Worm (Caenorhabditis elegans) whole organism, young adult: ENCODE measurements around the gene snpc-1.2.

Experiments
- aptf-3 ChIP-seq: fragments of 200-800 bp; sonication (Bioruptor generic); IDR thresholded peaks from 2 replicates; pipeline ENCODE4 v1.3.6; 2022; ENCODE audit warnings: missing genetic modification characterization, missing compliant biosample characterization
- athp-1 ChIP-seq: sonication (generic microtip); optimal IDR thresholded peaks from 2 replicates; lab custom pipeline; 2017; ENCODE audit warnings: mild to moderate bottlenecking, missing genetic modification characterization, missing compliant biosample characterization
- die-1 ChIP-seq: sonication (generic microtip); optimal IDR thresholded peaks from 2 replicates; lab custom pipeline; 2016; ENCODE audit warnings: missing genotype, mild to moderate bottlenecking, missing genetic modification characterization, missing compliant biosample characterization
- lag-1 ChIP-seq: fragments of 200-800 bp; sonication (Bioruptor generic); IDR thresholded peaks from 2 replicates; pipeline ENCODE4 v1.3.6; 2022; ENCODE audit warnings: missing genetic modification reagents, missing genetic modification characterization, missing compliant biosample characterization
- let-526 ChIP-seq: fragments of 200-800 bp; sonication (Bioruptor generic); IDR thresholded peaks from 2 replicates; pipeline ENCODE4 v1.3.6; 2022; ENCODE audit warnings: missing genetic modification reagents, missing genetic modification characterization, missing compliant biosample characterization
- lin-35 ChIP-seq, 3 experiments: fragments of 150-350 bp in 2 of 3; sonication (generic microtip) in 1 of 3; optimal IDR thresholded peaks; 2 replicates each; lab custom pipeline; 2014 to 2018; ENCODE audit warnings: missing biosample characterization in 3 of 3, missing genetic modification characterization in 3 of 3, missing genetic modification reagents in 3 of 3
- madf-6 ChIP-seq: fragments of 200-800 bp; sonication (Bioruptor generic); IDR thresholded peaks from 2 replicates; pipeline ENCODE4 v1.3.6; 2022; ENCODE audit warnings: missing genetic modification reagents, missing genetic modification characterization, missing compliant biosample characterization
- repo-1 ChIP-seq: sonication (generic microtip); optimal IDR thresholded peaks from 2 replicates; lab custom pipeline; 2017; ENCODE audit warnings: mild to moderate bottlenecking, missing genetic modification characterization, missing compliant biosample characterization
- rpc-1 ChIP-seq, 2 experiments: fragments of 150-350 bp in 1 of 2; sonication (generic microtip) in 1 of 2; optimal IDR thresholded peaks; 2 replicates each; lab custom pipeline; 2014 to 2018; ENCODE audit warnings: missing biosample characterization in 1 of 2, missing genetic modification characterization in 1 of 2, missing genetic modification reagents in 1 of 2, missing genotype in 1 of 2
- snpc-4 ChIP-seq, 5 experiments: fragments of 150-350 bp in 1 of 5; sonication (generic microtip) in 4 of 5; optimal IDR thresholded peaks; 2 replicates each; lab custom pipeline; 2014 to 2018; ENCODE audit warnings: missing genetic modification characterization in 5 of 5, missing biosample characterization in 3 of 5, antibody characterized with exemption in 2 of 5, mild to moderate bottlenecking in 2 of 5, missing compliant biosample characterization in 2 of 5, missing genotype in 2 of 5, moderate library complexity in 2 of 5, missing genetic modification reagents in 1 of 5
- tlf-1 ChIP-seq: fragments of 200-800 bp; sonication (Bioruptor generic); optimal IDR thresholded peaks from 2 replicates; lab custom pipeline; 2018; ENCODE audit warnings: mild to moderate bottlenecking, missing genetic modification characterization, missing compliant biosample characterization
- unc-62 ChIP-seq: fragments of 150-350 bp; optimal IDR thresholded peaks from 2 replicates; lab custom pipeline; 2014; ENCODE audit warnings: missing biosample characterization, missing genetic modification reagents, missing genetic modification characterization
- ztf-28 ChIP-seq: fragments of 200-800 bp; sonication (Bioruptor generic); IDR thresholded peaks from 2 replicates; pipeline ENCODE4 v1.3.6; 2022; ENCODE audit warnings: missing genetic modification reagents, missing genetic modification characterization, missing compliant biosample characterization

DNA sequence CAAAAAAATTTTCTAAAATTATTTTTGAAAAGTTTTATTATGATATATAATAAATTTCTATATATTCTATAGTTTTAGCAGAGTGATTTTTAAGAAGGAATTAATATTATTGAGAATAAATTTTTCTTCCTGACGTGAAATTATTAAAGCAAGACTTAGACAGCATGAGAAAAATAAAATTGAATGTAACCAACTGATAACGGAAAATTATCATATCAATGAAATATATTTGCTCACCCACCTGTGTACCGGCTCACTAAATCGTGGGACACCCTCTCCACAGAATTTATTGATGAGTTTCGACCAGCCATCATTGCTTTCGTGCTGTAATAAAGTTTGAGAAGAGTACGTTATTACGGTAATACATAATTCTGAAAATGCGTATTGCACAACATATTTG, 30.0 kb downstream of the snpc-1.2 start, which contains the start of gene bre-2:
- no peak for TF ChIP-seq snpc-4 (GFP tag; optimal IDR thresholded peaks at IDR 0.05; lab: Kevin White, UChicago)
- no peak for TF ChIP-seq snpc-4 (tag; optimal IDR thresholded peaks at IDR 0.05; lab: Kevin White, UChicago)
- TF ChIP-seq athp-1 (tag; lab: Kevin White, UChicago) = no peak
- TF ChIP-seq unc-62 (GFP tag; lab: Kevin White, UChicago) = no peak
- no peak for TF ChIP-seq rpc-1 (optimal IDR thresholded peaks at IDR 0.05; lab: Kevin White, UChicago)
- TF ChIP-seq rpc-1 (tag; optimal IDR thresholded peaks at IDR 0.05; lab: Kevin White, UChicago) = no peak
- no peak for TF ChIP-seq madf-6
- no peak for TF ChIP-seq let-526
- no peak for TF ChIP-seq die-1 (tag; lab: Kevin White, UChicago)
- no peak for TF ChIP-seq lag-1
- TF ChIP-seq aptf-3 (GFP tag; lab: Robert Waterston, UW) = no peak
- TF ChIP-seq repo-1 (tag; lab: Kevin White, UChicago) = no peak
- no peak for TF ChIP-seq lin-35 (GFP tag; optimal IDR thresholded peaks at IDR 0.05; lab: Kevin White, UChicago)
- TF ChIP-seq tlf-1 (GFP tag; lab: Kevin White, UChicago) = no peak
- no peak for TF ChIP-seq ztf-28 (GFP tag; lab: Robert Waterston, UW)
